Worm (Caenorhabditis elegans) whole organism, L4 larva: ENCODE data around the gene Y22D7AL.11.

ENCODE experiments used
- F44E2.7 ChIP-seq: fragments of 200-800 bp; sonication (Bioruptor generic); IDR thresholded peaks from 2 replicates; pipeline ENCODE4 v2.1.2; 2022; ENCODE audit warnings: missing genetic modification characterization, missing compliant biosample characterization
- F49E8.2 ChIP-seq: sonication (generic microtip); optimal IDR thresholded peaks from 2 replicates; lab custom pipeline; 2016; ENCODE audit warnings: missing compliant biosample characterization, mild to moderate bottlenecking, missing genetic modification characterization, borderline replicate concordance
- T26A8.4 ChIP-seq: fragments of 200-800 bp; sonication (Bioruptor generic); IDR thresholded peaks from 2 replicates; pipeline ENCODE4 v1.3.6; 2022; ENCODE audit warnings: missing genetic modification characterization, missing compliant biosample characterization
- Y105C5A.15 ChIP-seq: fragments of 200-800 bp; sonication (Bioruptor generic); IDR thresholded peaks from 2 replicates; pipeline ENCODE4 v1.3.6; 2022; ENCODE audit warnings: missing genetic modification characterization, missing compliant biosample characterization
- ama-1 ChIP-seq: fragments of 150-350 bp; optimal IDR thresholded peaks from 2 replicates; lab custom pipeline; 2014; ENCODE audit warnings: inconsistent platforms, mixed read lengths
- arid-1 ChIP-seq: fragments of 200-800 bp; sonication (Bioruptor generic); conservative IDR thresholded peaks from 2 replicates; pipeline ENCODE4 v1.3.6; 2022; ENCODE audit warnings: missing genetic modification reagents, missing genetic modification characterization, missing compliant biosample characterization
- attf-4 ChIP-seq: sonication (generic microtip); optimal IDR thresholded peaks from 3 replicates; lab custom pipeline; 2017; ENCODE audit warnings: missing biosample characterization, missing genetic modification characterization
- ceh-32 ChIP-seq: sonication (generic microtip); optimal IDR thresholded peaks from 2 replicates; lab custom pipeline; 2016; ENCODE audit warnings: mild to moderate bottlenecking, missing genetic modification characterization, missing compliant biosample characterization; ENCODE audit not compliant: poor library complexity
- ceh-62 ChIP-seq: sonication (generic microtip); optimal IDR thresholded peaks from 2 replicates; lab custom pipeline; 2017; ENCODE audit warnings: missing biosample characterization, missing genetic modification characterization
- ceh-82 ChIP-seq: sonication (generic microtip); optimal IDR thresholded peaks from 2 replicates; lab custom pipeline; 2017; ENCODE audit warnings: missing biosample characterization, missing genetic modification characterization
- ctbp-1 ChIP-seq: fragments of 200-800 bp; sonication (Bioruptor generic); IDR thresholded peaks from 2 replicates; pipeline ENCODE4 v1.3.6; 2022; ENCODE audit warnings: missing genetic modification reagents, missing genetic modification characterization, missing compliant biosample characterization
- daf-8 ChIP-seq: fragments of 200-800 bp; sonication (Bioruptor generic); IDR thresholded peaks from 2 replicates; pipeline ENCODE4 v1.3.6; 2022; ENCODE audit warnings: missing genetic modification characterization, missing compliant biosample characterization
- dmd-6 ChIP-seq: fragments of 200-800 bp; sonication (Bioruptor generic); IDR thresholded peaks from 2 replicates; pipeline ENCODE4 v1.3.6; 2022; ENCODE audit warnings: missing genetic modification reagents, missing genetic modification characterization, missing compliant biosample characterization
- egl-27 ChIP-seq: sonication (generic microtip); optimal IDR thresholded peaks from 3 replicates; lab custom pipeline; 2017; ENCODE audit warnings: missing biosample characterization, missing genetic modification reagents, missing genetic modification characterization
- fos-1 ChIP-seq: fragments of 150-350 bp; optimal IDR thresholded peaks from 2 replicates; lab custom pipeline; 2014; ENCODE audit warnings: missing biosample characterization, missing genetic modification characterization
- hif-1 ChIP-seq, 2 experiments: sonication (generic microtip); optimal IDR thresholded peaks; 2 replicates each; lab custom pipeline; 2016 to 2017; ENCODE audit warnings: missing compliant biosample characterization in 2 of 2, missing genetic modification characterization in 2 of 2, missing genetic modification reagents in 2 of 2, missing genotype in 2 of 2, mild to moderate bottlenecking in 1 of 2
- hlh-11 ChIP-seq: fragments of 200-800 bp; sonication (Bioruptor generic); optimal IDR thresholded peaks from 2 replicates; lab custom pipeline; 2018; ENCODE audit warnings: mild to moderate bottlenecking, missing genetic modification characterization, missing compliant biosample characterization
- hlh-30 ChIP-seq: sonication (generic microtip); optimal IDR thresholded peaks from 2 replicates; lab custom pipeline; 2017; ENCODE audit warnings: antibody characterized with exemption, mild to moderate bottlenecking, missing genetic modification characterization, missing compliant biosample characterization; ENCODE audit not compliant: insufficient read depth
- hmg-1.1 ChIP-seq: fragments of 200-800 bp; sonication (Bioruptor generic); IDR thresholded peaks from 2 replicates; pipeline ENCODE4 v1.3.6; 2022; ENCODE audit warnings: missing genetic modification reagents, missing genetic modification characterization, missing compliant biosample characterization
- lim-7 ChIP-seq: fragments of 200-800 bp; sonication (Bioruptor generic); IDR thresholded peaks from 2 replicates; pipeline ENCODE4 v1.3.6; 2022; ENCODE audit warnings: missing genetic modification characterization, missing compliant biosample characterization
- lin-38 ChIP-seq: fragments of 200-800 bp; sonication (Bioruptor generic); IDR thresholded peaks from 2 replicates; pipeline ENCODE4 v1.3.6; 2022; ENCODE audit warnings: missing genetic modification reagents, missing genetic modification characterization, missing compliant biosample characterization
- lin-39 ChIP-seq: fragments of 150-350 bp; optimal IDR thresholded peaks from 2 replicates; lab custom pipeline; 2014; ENCODE audit warnings: missing biosample characterization, missing genetic modification reagents, missing genetic modification characterization
- lir-3 ChIP-seq: sonication (generic microtip); optimal IDR thresholded peaks from 2 replicates; lab custom pipeline; 2016; ENCODE audit warnings: mild to moderate bottlenecking, missing genetic modification characterization, missing compliant biosample characterization
- lsy-2 ChIP-seq, 2 experiments: fragments of 150-350 bp in 1 of 2; sonication (generic microtip) in 1 of 2; optimal IDR thresholded peaks; 2 replicates each; lab custom pipeline; 2014 to 2017; ENCODE audit warnings: missing biosample characterization in 2 of 2, missing genetic modification characterization in 2 of 2
- mdt-29 ChIP-seq: fragments of 200-800 bp; sonication (Bioruptor generic); IDR thresholded peaks from 2 replicates; pipeline ENCODE4 v1.3.6; 2022; ENCODE audit warnings: missing genetic modification reagents, missing genetic modification characterization, missing compliant biosample characterization
- nhr-102 ChIP-seq: sonication (generic microtip); optimal IDR thresholded peaks from 2 replicates; lab custom pipeline; 2016; ENCODE audit warnings: mild to moderate bottlenecking, missing genetic modification characterization, moderate library complexity, missing compliant biosample characterization
- nhr-237 ChIP-seq: sonication (generic microtip); optimal IDR thresholded peaks from 2 replicates; lab custom pipeline; 2017; ENCODE audit warnings: missing biosample characterization, missing genetic modification characterization
- nhr-41 ChIP-seq: fragments of 200-800 bp; sonication (Bioruptor generic); IDR thresholded peaks from 2 replicates; pipeline ENCODE4 v1.3.6; 2022; ENCODE audit warnings: missing genetic modification reagents, missing genetic modification characterization, missing compliant biosample characterization
- nhr-42 ChIP-seq: fragments of 200-800 bp; sonication (Bioruptor generic); IDR thresholded peaks from 2 replicates; pipeline ENCODE4 v1.3.6; 2022; ENCODE audit warnings: missing genetic modification characterization, missing compliant biosample characterization
- nhr-48 ChIP-seq: sonication (generic microtip); optimal IDR thresholded peaks from 2 replicates; lab custom pipeline; 2016; ENCODE audit warnings: mild to moderate bottlenecking, missing genetic modification characterization, missing compliant biosample characterization
- nhr-77 ChIP-seq: fragments of 150-350 bp; optimal IDR thresholded peaks from 2 replicates; lab custom pipeline; 2014; ENCODE audit warnings: missing biosample characterization, missing genetic modification characterization
- pha-4 ChIP-seq, 2 experiments: fragments of 150-350 bp in 1 of 2; fragments of 200-800 bp in 1 of 2; sonication (Bioruptor generic) in 1 of 2; IDR thresholded peaks in 1 of 2; optimal IDR thresholded peaks in 1 of 2; 2 replicates each; pipeline versions ENCODE4 v1.3.6 to Lab custom; 2014 to 2022; ENCODE audit warnings: missing genetic modification characterization in 2 of 2, missing genetic modification reagents in 2 of 2, missing biosample characterization in 1 of 2, missing compliant biosample characterization in 1 of 2
- php-3 ChIP-seq: fragments of 200-800 bp; sonication (Bioruptor generic); IDR thresholded peaks from 2 replicates; pipeline ENCODE4 v1.3.6; 2022; ENCODE audit warnings: missing genetic modification reagents, missing genetic modification characterization, missing compliant biosample characterization
- rbr-2 ChIP-seq: sonication (generic microtip); optimal IDR thresholded peaks from 2 replicates; lab custom pipeline; 2016; ENCODE audit warnings: missing genotype, missing genetic modification characterization, missing compliant biosample characterization
- sdz-12 ChIP-seq: fragments of 200-800 bp; sonication (Bioruptor generic); optimal IDR thresholded peaks from 2 replicates; lab custom pipeline; 2018; ENCODE audit warnings: mild to moderate bottlenecking, missing genetic modification characterization, missing compliant biosample characterization
- skn-1 ChIP-seq: fragments of 150-350 bp; optimal IDR thresholded peaks from 2 replicates; lab custom pipeline; 2014; ENCODE audit warnings: missing biosample characterization, missing genetic modification characterization
- spr-3 ChIP-seq: fragments of 200-800 bp; sonication (Bioruptor generic); optimal IDR thresholded peaks from 2 replicates; lab custom pipeline; 2018; ENCODE audit warnings: mild to moderate bottlenecking, missing genetic modification characterization, missing compliant biosample characterization
- unc-130 ChIP-seq: sonication (generic microtip); optimal IDR thresholded peaks from 2 replicates; lab custom pipeline; 2016; ENCODE audit warnings: missing genetic modification reagents, missing genetic modification characterization, missing compliant biosample characterization
- unc-39 ChIP-seq: sonication (generic microtip); optimal IDR thresholded peaks from 2 replicates; lab custom pipeline; 2017; ENCODE audit warnings: missing biosample characterization, missing genetic modification characterization
- vab-7 ChIP-seq: fragments of 200-800 bp; sonication (Bioruptor generic); IDR thresholded peaks from 2 replicates; pipeline ENCODE4 v1.3.6; 2022; ENCODE audit warnings: missing genetic modification reagents, missing genetic modification characterization, missing compliant biosample characterization
- zip-2 ChIP-seq: fragments of 150-350 bp; optimal IDR thresholded peaks from 2 replicates; lab custom pipeline; 2014; ENCODE audit warnings: missing biosample characterization, missing genetic modification characterization
- ztf-11 ChIP-seq: fragments of 150-350 bp; optimal IDR thresholded peaks from 2 replicates; lab custom pipeline; 2014; ENCODE audit warnings: missing biosample characterization, missing genetic modification characterization
- ztf-7 ChIP-seq: fragments of 150-350 bp; optimal IDR thresholded peaks from 2 replicates; lab custom pipeline; 2014; ENCODE audit warnings: missing biosample characterization, missing genetic modification characterization

Y22D7AL.11 gene

ce11 chrIII:1616245-1617026, 17.7 kb downstream of the Y22D7AL.11 start (continued):
- TF ChIP-seq pha-4 (GFP tag; IDR thresholded peaks at IDR 0.05; lab: Robert Waterston, UW) (peak; percentile 82), pha-4 (tag; optimal IDR thresholded peaks at IDR 0.05; lab: Kevin White, UChicago) (no peak), nhr-41 (GFP tag; lab: Robert Waterston, UW) (0 out of 2 replicates have a peak, but pooled peaks have one; percentile 35), lin-38 (GFP tag; lab: Robert Waterston, UW) (peak; percentile 93), zip-2 (tag; lab: Kevin White, UChicago) (no peak), lim-7 (GFP tag; lab: Robert Waterston, UW) (peak; percentile 65), unc-130 (GFP tag; lab: Kevin White, UChicago) (peak; percentile 37), php-3 (GFP tag; lab: Robert Waterston, UW) (peak; percentile 57; the same call in 1 of the 2 replicates), F49E8.2 (tag; lab: Kevin White, UChicago) (peak; percentile 88), daf-8 (GFP tag; lab: Robert Waterston, UW) (0 out of 2 replicates have a peak, but pooled peaks have one; percentile 19), ama-1 (lab: Kevin White, UChicago) (peak; percentile 91), spr-3 (no peak), lir-3 (tag; lab: Kevin White, UChicago) (no peak), lin-39 (no peak), attf-4 (tag; lab: Kevin White, UChicago) (no peak), nhr-48 (no peak), nhr-102 (tag; lab: Kevin White, UChicago) (peak; percentile 74), skn-1 (tag; lab: Kevin White, UChicago) (no peak), ceh-62 (tag; lab: Kevin White, UChicago) (no peak), rbr-2 (tag; lab: Kevin White, UChicago) (no peak), nhr-237 (tag; lab: Kevin White, UChicago) (no peak), egl-27 (no peak), Y105C5A.15 (GFP tag; lab: Robert Waterston, UW) (peak; percentile 69; the same call in 1 of the 2 replicates), ztf-7 (no peak), mdt-29 (GFP tag; lab: Robert Waterston, UW) (no peak), ctbp-1 (GFP tag; lab: Robert Waterston, UW) (0 out of 2 replicates have a peak, but pooled peaks have one; percentile 66), nhr-77 (tag; lab: Kevin White, UChicago) (no peak), sdz-12 (GFP tag; lab: Kevin White, UChicago) (peak; percentile 59), ztf-11 (tag; lab: Kevin White, UChicago) (no peak), ceh-32 (tag; lab: Kevin White, UChicago) (no peak), hlh-30 (tag; lab: Kevin White, UChicago) (peak; percentile 28), T26A8.4 (GFP tag; lab: Robert Waterston, UW) (peak; percentile 52), vab-7 (GFP tag; lab: Robert Waterston, UW) (peak; percentile 52; the same call in 1 of the 2 replicates), hmg-1.1 (no peak), fos-1 (tag; lab: Kevin White, UChicago) (no peak), dmd-6 (peak; percentile 21; the same call in 1 of the 2 replicates)

- TF ChIP-seq php-3 (GFP tag; lab: Robert Waterston, UW): no peak
- no peak for TF ChIP-seq lsy-2 (tag; optimal IDR thresholded peaks at IDR 0.05; lab: Kevin White, UChicago)
- TF ChIP-seq F44E2.7 (GFP tag; lab: Robert Waterston, UW): no peak
- TF ChIP-seq lir-3 (tag; lab: Kevin White, UChicago): no peak
- TF ChIP-seq hlh-11 (tag; lab: Kevin White, UChicago): no peak
- no peak for TF ChIP-seq nhr-102 (tag; lab: Kevin White, UChicago)
- TF ChIP-seq lim-7 (GFP tag; lab: Robert Waterston, UW): no peak
- TF ChIP-seq nhr-42 (GFP tag; lab: Robert Waterston, UW): no peak
- no peak for TF ChIP-seq arid-1 (GFP tag; lab: Robert Waterston, UW)
- no peak for TF ChIP-seq attf-4 (tag; lab: Kevin White, UChicago)
- TF ChIP-seq unc-39 (tag; lab: Kevin White, UChicago): no peak
- TF ChIP-seq ceh-82: no peak
- TF ChIP-seq hif-1 (tag; optimal IDR thresholded peaks at IDR 0.05; lab: Kevin White, UChicago): no peak
These were observed 19.8 kb downstream of the Y22D7AL.11 start for ce11 chrIII:1614412-1614811.
